Worm (Caenorhabditis elegans): ENCODE results near the gene C16D9.3.

DNA sequence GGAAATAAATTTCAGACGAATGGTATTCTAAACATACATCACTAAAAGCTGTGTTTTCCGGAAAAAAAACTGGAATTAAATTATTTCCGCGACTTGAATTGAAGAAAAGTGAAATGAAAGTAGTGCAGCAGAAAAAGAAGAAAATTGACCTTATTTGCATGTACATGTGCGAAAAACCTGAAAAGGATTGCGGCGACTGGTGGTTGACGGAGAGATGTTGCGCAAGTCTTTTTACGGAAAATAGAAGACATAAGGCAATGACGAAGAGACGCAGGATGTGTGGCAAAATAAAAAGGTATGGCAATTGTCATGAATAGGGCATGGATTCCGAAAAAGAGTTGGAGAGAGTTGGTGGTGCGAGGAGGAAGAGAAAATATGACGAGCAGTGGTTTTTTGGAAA lies 15.1 kb upstream of the C16D9.3 start:
- no peak for TF ChIP-seq nhr-120 (GFP tag; IDR thresholded peaks at IDR 0.05)
- no peak for TF ChIP-seq F23B12.7 (tag; optimal IDR thresholded peaks at IDR 0.05; ENCODE audit: insufficient read depth)
- no peak for TF ChIP-seq athp-1 (tag; optimal IDR thresholded peaks at IDR 0.05)
- TF ChIP-seq F22D6.2 (tag; optimal IDR thresholded peaks at IDR 0.05) = no peak
- TF ChIP-seq ceh-40 (GFP tag; IDR thresholded peaks at IDR 0.05) = no peak
- no peak for TF ChIP-seq F37B4.10 (GFP tag; IDR thresholded peaks at IDR 0.05)
- no peak for TF ChIP-seq tbx-9 (tag; optimal IDR thresholded peaks at IDR 0.05; ENCODE audit: borderline replicate concordance)
- TF ChIP-seq madf-8 (GFP tag; conservative IDR thresholded peaks at IDR 0.05) = no peak
- no peak for TF ChIP-seq somi-1 (GFP tag; optimal IDR thresholded peaks at IDR 0.05)
- no peak for TF ChIP-seq attf-5 (GFP tag; optimal IDR thresholded peaks at IDR 0.05)

Measured in whole organism, young adult.